Fruit fly (Drosophila melanogaster) whole organism, wandering third instar larva: Measurements from ENCODE around the gene CheB93b.

Experiments used
- Abd-B ChIP-seq: fragments of >200 bp; optimal IDR thresholded peaks from 2 replicates; lab custom pipeline; 2017; ENCODE audit warnings: missing biosample characterization, missing genetic modification characterization
- Dif ChIP-seq: fragments of 200-275, 200-300 bp; sonication (Bioruptor generic); optimal IDR thresholded peaks from 2 replicates; lab custom pipeline; 2018; ENCODE audit warnings: missing biosample characterization, missing genetic modification characterization; ENCODE audit not compliant: partially characterized antibody
- GATAd ChIP-seq: sonication (Bioruptor generic); optimal IDR thresholded peaks from 2 replicates; lab custom pipeline; 2016; ENCODE audit warnings: missing biosample characterization, missing genetic modification characterization
- Hnf4 ChIP-seq: fragments of 200-800 bp; sonication (Bioruptor generic); optimal IDR thresholded peaks from 2 replicates; lab custom pipeline; 2016; ENCODE audit warnings: missing biosample characterization, mild to moderate bottlenecking, missing genetic modification characterization
- Hr78 ChIP-seq: fragments of >200 bp; optimal IDR thresholded peaks from 2 replicates; lab custom pipeline; 2017; ENCODE audit warnings: missing biosample characterization, missing genetic modification characterization
- OdsH ChIP-seq: fragments of 200-800 bp; sonication (Bioruptor generic); optimal IDR thresholded peaks from 2 replicates; lab custom pipeline; 2016; ENCODE audit warnings: missing biosample characterization, mild to moderate bottlenecking, missing genetic modification characterization
- Vsx2 ChIP-seq: fragments of 200-300, 225-300 bp; sonication (Bioruptor generic); optimal IDR thresholded peaks from 2 replicates; lab custom pipeline; 2018; ENCODE audit warnings: missing biosample characterization, missing genetic modification characterization; ENCODE audit not compliant: partially characterized antibody
- brk ChIP-seq: fragments of 200-800 bp; sonication (Bioruptor generic); optimal IDR thresholded peaks from 2 replicates; lab custom pipeline; 2016; ENCODE audit warnings: missing biosample characterization, mild to moderate bottlenecking, missing genetic modification characterization
- ey ChIP-seq: fragments of 200-800 bp; sonication (Bioruptor generic); optimal IDR thresholded peaks from 2 replicates; lab custom pipeline; 2016; ENCODE audit warnings: missing biosample characterization, missing genetic modification characterization
- h ChIP-seq: fragments of 200-800 bp; sonication (Bioruptor generic); optimal IDR thresholded peaks from 3 replicates; lab custom pipeline; 2016; ENCODE audit warnings: missing biosample characterization, mild to moderate bottlenecking, missing genetic modification characterization
- jim ChIP-seq: fragments of 175-275, 200-325 bp; sonication (Bioruptor generic); optimal IDR thresholded peaks from 2 replicates; lab custom pipeline; 2016; ENCODE audit warnings: missing biosample characterization, mild to moderate bottlenecking, missing genetic modification characterization
- pan ChIP-seq: fragments of >200 bp; optimal IDR thresholded peaks from 2 replicates; lab custom pipeline; 2017
- psq ChIP-seq: fragments of 200-800 bp; sonication (Bioruptor generic); optimal IDR thresholded peaks from 3 replicates; lab custom pipeline; 2017; ENCODE audit warnings: missing biosample characterization, mild to moderate bottlenecking, missing genetic modification characterization, moderate library complexity

DNA sequence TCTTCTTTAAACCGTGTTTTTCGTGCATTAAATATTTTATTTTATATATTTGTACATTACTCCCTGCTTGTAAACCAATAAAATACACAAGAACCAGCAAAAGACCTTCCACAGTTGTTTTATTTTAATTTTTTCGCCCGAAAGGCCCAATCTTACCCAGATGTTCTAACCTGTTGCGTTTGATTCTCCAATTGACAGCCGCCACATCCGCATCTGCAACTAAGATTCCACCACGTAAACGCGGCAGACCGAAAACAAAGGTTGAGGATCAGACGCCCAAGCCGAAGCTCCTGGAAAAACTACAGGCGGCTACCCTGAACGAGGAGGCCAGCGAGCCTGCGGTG lies 48.8 kb upstream of the CheB93b start:
- TF ChIP-seq pan (lab: Kevin White, UChicago): no peak
- TF ChIP-seq Vsx2: no peak
- TF ChIP-seq Dif: no peak
- no peak for TF ChIP-seq OdsH (GFP tag; lab: Kevin White, UChicago)
- no peak for TF ChIP-seq GATAd (GFP tag; lab: Kevin White, UChicago)
- no peak for TF ChIP-seq Abd-B (GFP tag; lab: Kevin White, UChicago)
- no peak for TF ChIP-seq psq (GFP tag; lab: Kevin White, UChicago)
- TF ChIP-seq h: no peak
- TF ChIP-seq ey (GFP tag; lab: Kevin White, UChicago): no peak
- TF ChIP-seq Hr78 (GFP tag; lab: Kevin White, UChicago): no peak
- no peak for TF ChIP-seq Hnf4 (GFP tag; lab: Kevin White, UChicago)
- TF ChIP-seq jim (GFP tag; lab: Kevin White, UChicago): no peak
- no peak for TF ChIP-seq brk (GFP tag; lab: Kevin White, UChicago)
